Worm (Caenorhabditis elegans): ENCODE results near the gene rps-27.

The rps-27 gene

ce11 chrV:103977-104376 lies at the start of gene rps-27:
Gene rps-27 (minus strand): TSS chrV:104077.
- TF ChIP-seq unc-39 (tag; optimal IDR thresholded peaks at IDR 0.05), result no peak
- no peak for TF ChIP-seq pqm-1 (tag; optimal IDR thresholded peaks at IDR 0.05)
- no peak for TF ChIP-seq sea-2 (GFP tag; optimal IDR thresholded peaks at IDR 0.05)
- TF ChIP-seq nhr-76 (tag; optimal IDR thresholded peaks at IDR 0.05), result no peak

ce11 chrV:152156-152555 lies 48.3 kb upstream of the rps-27 start:
- TF ChIP-seq ZK546.5 (tag; optimal IDR thresholded peaks at IDR 0.05), result no peak
- TF ChIP-seq hmg-11 (tag; optimal IDR thresholded peaks at IDR 0.05), result peak; percentile 31

DNA sequence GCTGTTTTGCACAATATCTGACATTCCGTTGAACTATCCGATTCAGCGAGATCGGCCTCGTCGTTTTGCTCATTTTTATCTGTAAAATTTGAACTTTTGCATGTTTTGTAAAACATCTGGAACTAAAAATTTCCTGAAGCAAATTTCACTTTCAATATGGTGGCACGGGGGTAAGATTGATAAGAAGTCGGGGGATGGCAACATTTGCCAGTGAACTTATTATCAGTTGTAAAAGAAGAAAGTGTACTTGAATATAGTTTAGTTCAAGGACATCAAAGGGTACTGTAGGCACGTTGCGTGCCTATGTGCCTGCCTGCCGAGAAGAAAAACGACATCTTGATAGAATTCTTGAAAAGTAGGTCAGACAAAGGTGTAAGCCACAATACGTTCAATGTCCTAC lies 47.4 kb upstream of the rps-27 start, which contains the start of gene W03F9.4:
Gene W03F9.4 (minus strand): TSS at position 79 of the 400 bp plus-strand sequence.
- TF ChIP-seq pqm-1 (tag; optimal IDR thresholded peaks at IDR 0.05) (peak; percentile 45), nhr-77 (tag; optimal IDR thresholded peaks at IDR 0.05) (no peak)

ce11 chrV:150059-150458 lies 46.2 kb upstream of the rps-27 start:
- TF ChIP-seq sea-2 (GFP tag; optimal IDR thresholded peaks at IDR 0.05) (no peak), fkh-10 (GFP tag; optimal IDR thresholded peaks at IDR 0.05) (no peak), lin-39 (tag; optimal IDR thresholded peaks at IDR 0.05) (no peak)

DNA sequence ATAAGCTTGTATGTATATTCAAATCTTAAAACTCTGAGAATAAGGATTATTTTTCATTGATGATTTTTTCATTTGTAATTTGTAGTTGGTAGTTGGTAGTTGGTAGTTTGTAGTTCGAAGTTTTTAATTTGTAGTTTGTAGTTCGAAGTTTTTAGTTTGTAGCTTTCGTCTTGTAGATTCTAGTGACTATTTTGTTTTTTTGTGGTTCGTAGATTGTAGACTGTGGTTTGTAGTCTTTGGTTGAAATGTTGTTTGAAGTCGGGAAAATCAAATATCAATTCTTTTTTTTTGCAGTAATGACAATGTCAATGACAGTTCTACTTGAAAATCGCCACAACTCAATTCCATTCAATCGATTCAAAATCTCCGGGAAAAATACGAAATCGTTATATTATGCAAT lies 41.8 kb upstream of the rps-27 start:
- TF ChIP-seq ceh-9 (tag; optimal IDR thresholded peaks at IDR 0.05) (no peak), elt-3 (tag; optimal IDR thresholded peaks at IDR 0.05) (no peak)

DNA sequence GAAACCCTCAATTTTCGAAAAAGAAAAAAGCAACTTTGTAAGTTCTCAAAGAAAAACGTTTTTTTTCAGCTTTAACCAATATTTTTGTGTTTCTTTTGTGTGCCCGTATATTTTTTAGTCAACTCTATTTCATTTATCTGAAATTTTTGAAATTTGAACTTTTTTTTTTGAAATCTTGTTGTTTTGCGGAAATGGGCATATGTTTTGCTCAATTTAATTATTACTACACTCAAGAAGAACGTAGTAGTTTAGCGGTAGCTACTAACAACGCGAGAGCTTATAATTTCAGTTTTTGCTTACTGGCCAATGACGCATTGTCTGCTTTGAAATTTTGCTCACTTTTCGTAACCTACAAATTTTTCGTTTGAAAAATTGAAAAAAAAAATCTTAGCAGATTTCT lies 40.9 kb upstream of the rps-27 start, which contains the start of gene srh-82:
Gene srh-82 (plus strand): TSS at position 301 of the 400 bp plus-strand sequence.
- TF ChIP-seq sea-2 (GFP tag; optimal IDR thresholded peaks at IDR 0.05) (no peak), nhr-237 (tag; optimal IDR thresholded peaks at IDR 0.05) (no peak), unc-62 (GFP tag; optimal IDR thresholded peaks at IDR 0.05) (no peak), nhr-23 (tag; optimal IDR thresholded peaks at IDR 0.05) (no peak), nhr-76 (tag; optimal IDR thresholded peaks at IDR 0.05) (no peak), nhr-25 (tag; optimal IDR thresholded peaks at IDR 0.05) (no peak), elt-1 (tag; optimal IDR thresholded peaks at IDR 0.05) (no peak), lsy-12 (tag; optimal IDR thresholded peaks at IDR 0.05) (no peak), skn-1 (tag; optimal IDR thresholded peaks at IDR 0.05) (no peak), ceh-82 (tag; optimal IDR thresholded peaks at IDR 0.05) (no peak), ama-1 (optimal IDR thresholded peaks at IDR 0.05) (no peak), nhr-43 (tag; optimal IDR thresholded peaks at IDR 0.05; ENCODE audit: poor library complexity, severe bottlenecking) (no peak), lin-39 (tag; optimal IDR thresholded peaks at IDR 0.05) (no peak)

- no peak for TF ChIP-seq aly-2 (tag; optimal IDR thresholded peaks at IDR 0.05)
- TF ChIP-seq lin-39 (tag; optimal IDR thresholded peaks at IDR 0.05), result no peak
- no peak for TF ChIP-seq ztf-4 (tag; optimal IDR thresholded peaks at IDR 0.05)
- TF ChIP-seq nhr-28 (tag; optimal IDR thresholded peaks at IDR 0.05), result no peak
- TF ChIP-seq unc-39 (tag; optimal IDR thresholded peaks at IDR 0.05), result no peak
- TF ChIP-seq nhr-23 (tag; optimal IDR thresholded peaks at IDR 0.05), result no peak
- no peak for TF ChIP-seq elt-3 (tag; optimal IDR thresholded peaks at IDR 0.05)
- TF ChIP-seq mdl-1 (tag; optimal IDR thresholded peaks at IDR 0.05), result no peak
- no peak for TF ChIP-seq hmg-11 (tag; optimal IDR thresholded peaks at IDR 0.05)
- no peak for TF ChIP-seq mml-1 (tag; optimal IDR thresholded peaks at IDR 0.05)
- TF ChIP-seq nhr-25 (tag; optimal IDR thresholded peaks at IDR 0.05), result no peak
- no peak for TF ChIP-seq nhr-11 (tag; optimal IDR thresholded peaks at IDR 0.05)
- no peak for TF ChIP-seq nhr-43 (tag; optimal IDR thresholded peaks at IDR 0.05; ENCODE audit: poor library complexity, severe bottlenecking)
- TF ChIP-seq ama-1 (optimal IDR thresholded peaks at IDR 0.05), result no peak
- TF ChIP-seq snpc-4 (tag; optimal IDR thresholded peaks at IDR 0.05), result no peak
Measured at ce11 chrV:141257-141656, 37.4 kb upstream of the rps-27 start, which contains the start of gene W03F9.11. Gene W03F9.11 (minus strand): TSS chrV:141357.

- no peak for TF ChIP-seq egl-5 (tag; optimal IDR thresholded peaks at IDR 0.05)
- no peak for TF ChIP-seq jun-1 (tag; optimal IDR thresholded peaks at IDR 0.05)
- no peak for TF ChIP-seq lsy-12 (tag; optimal IDR thresholded peaks at IDR 0.05)
- TF ChIP-seq egl-27 (tag; optimal IDR thresholded peaks at IDR 0.05), result no peak
Measured at ce11 chrV:138592-138991, 34.7 kb upstream of the rps-27 start, which contains the start of gene W03F9.9. Gene W03F9.9 (plus strand): TSS chrV:138892.
